Fruit fly (Drosophila melanogaster): ENCODE results near the gene ATP6AP2.

DNA sequence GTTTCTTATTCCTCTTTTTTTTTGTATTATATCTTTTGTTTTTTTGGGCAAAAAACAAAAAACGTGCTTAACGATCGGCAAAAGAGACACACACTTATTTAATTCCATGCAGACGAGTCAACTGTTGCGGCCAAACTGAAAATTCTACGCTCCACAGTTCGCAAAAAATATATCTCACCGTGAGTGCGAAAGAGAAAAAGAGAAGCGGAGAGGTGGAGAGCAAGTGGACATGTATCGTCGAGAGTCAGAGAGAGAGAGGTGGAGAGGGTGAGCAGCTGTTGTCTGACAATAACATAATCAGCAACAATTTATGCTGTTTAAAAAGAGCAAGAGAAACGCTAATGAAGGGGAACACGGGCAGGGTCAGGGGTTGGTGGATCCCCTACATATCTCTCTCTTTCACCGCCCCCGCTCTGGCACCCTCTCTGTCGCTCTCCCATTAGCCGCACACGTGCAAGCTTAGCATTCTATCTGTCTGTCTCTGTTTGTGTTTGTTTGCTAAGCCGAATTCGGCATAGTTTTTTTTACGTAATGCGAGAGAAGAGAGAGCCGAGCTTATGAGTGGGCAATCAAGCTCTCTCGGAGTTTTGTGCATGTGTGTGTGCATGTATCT is 33.6 kb upstream of the ATP6AP2 start:
- TF ChIP-seq fd85E (GFP tag; optimal IDR thresholded peaks at IDR 0.05): no peak
- no peak for TF ChIP-seq CG10669 (GFP tag; optimal IDR thresholded peaks at IDR 0.05)
- no peak for TF ChIP-seq Hr4 (GFP tag; optimal IDR thresholded peaks at IDR 0.05)
- no peak for TF ChIP-seq Ets96B (tag; optimal IDR thresholded peaks at IDR 0.05)
- no peak for TF ChIP-seq CG6792 (GFP tag; optimal IDR thresholded peaks at IDR 0.05)
- TF ChIP-seq CG6854 (GFP tag; optimal IDR thresholded peaks at IDR 0.05): no peak
- peak in 1 of 2 experiments; percentile 53 for TF ChIP-seq ss (GFP tag; optimal IDR thresholded peaks at IDR 0.05)
- no peak for TF ChIP-seq CG3919 (GFP tag; optimal IDR thresholded peaks at IDR 0.05)
- no peak for TF ChIP-seq esn (GFP tag; optimal IDR thresholded peaks at IDR 0.05)
- TF ChIP-seq CG16779 (tag; optimal IDR thresholded peaks at IDR 0.05): no peak
- TF ChIP-seq OdsH (GFP tag; optimal IDR thresholded peaks at IDR 0.05): no peak

Measured in whole organism, prepupa.